Fruit fly (Drosophila melanogaster) whole organism, wandering third instar larva: ENCODE data around the gene SdicB.

Experiments used
- Dfd ChIP-seq: fragments of >200 bp; optimal IDR thresholded peaks from 2 replicates; lab custom pipeline; 2017; ENCODE audit warnings: missing biosample characterization, missing genetic modification characterization
- Hr78 ChIP-seq: fragments of >200 bp; optimal IDR thresholded peaks from 2 replicates; lab custom pipeline; 2017; ENCODE audit warnings: missing biosample characterization, missing genetic modification characterization
- N ChIP-seq: fragments of >200 bp; optimal IDR thresholded peaks from 2 replicates; lab custom pipeline; 2018; ENCODE audit warnings: missing biosample characterization, missing external identifiers, missing genetic modification characterization
- dsf ChIP-seq: sonication (Bioruptor generic); optimal IDR thresholded peaks from 2 replicates; lab custom pipeline; 2016; ENCODE audit warnings: missing biosample characterization, missing genetic modification characterization, borderline replicate concordance
- pan ChIP-seq: fragments of >200 bp; optimal IDR thresholded peaks from 2 replicates; lab custom pipeline; 2017
- tai ChIP-seq: sonication (Bioruptor generic); optimal IDR thresholded peaks from 2 replicates; lab custom pipeline; 2016; ENCODE audit warnings: missing biosample characterization, missing genetic modification characterization

dm6 chrX:20255977-20256376 is 46.6 kb upstream of the SdicB start:
- TF ChIP-seq Dfd (GFP tag; lab: Kevin White, UChicago), result no peak
- TF ChIP-seq N (GFP tag; lab: Kevin White, UChicago), result no peak
- TF ChIP-seq dsf (GFP tag; lab: Kevin White, UChicago), result no peak
- TF ChIP-seq tai (GFP tag; lab: Kevin White, UChicago), result no peak
- no peak for TF ChIP-seq Hr78 (GFP tag; lab: Kevin White, UChicago)
- no peak for TF ChIP-seq pan (lab: Kevin White, UChicago)
